Worm (Caenorhabditis elegans): ENCODE measurements around the gene syx-5.

Gene syx-5

DNA sequence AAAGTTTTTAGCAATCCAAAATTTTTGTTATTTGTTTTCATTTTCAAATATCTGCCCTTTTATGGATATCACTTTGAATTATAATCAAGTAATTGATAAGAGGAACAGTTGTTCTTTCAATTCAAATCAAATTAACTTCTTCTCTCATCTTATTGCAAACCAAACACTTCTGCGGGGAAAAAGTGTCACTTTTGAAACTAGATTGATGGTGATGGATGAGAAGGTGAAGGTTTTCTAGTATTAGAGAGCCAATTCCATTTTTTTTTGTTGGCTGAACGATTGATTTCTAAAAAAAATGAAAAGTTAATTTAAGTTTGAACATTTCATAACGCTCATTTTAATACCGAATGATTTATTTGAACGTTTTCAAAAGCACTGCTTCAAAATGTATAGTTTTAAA lies 15.1 kb downstream of the syx-5 start:
- no peak for TF ChIP-seq F10B5.3 (tag; optimal IDR thresholded peaks at IDR 0.05)
- TF ChIP-seq nhr-10 (tag; optimal IDR thresholded peaks at IDR 0.05), result no peak
- TF ChIP-seq nhr-28 (tag; optimal IDR thresholded peaks at IDR 0.05), result peak; percentile 15
- TF ChIP-seq Y75B8A.6 (GFP tag; IDR thresholded peaks at IDR 0.05), result no peak
- TF ChIP-seq Y105C5A.15 (GFP tag; IDR thresholded peaks at IDR 0.05), result no peak
- no peak for TF ChIP-seq lin-39 (tag; optimal IDR thresholded peaks at IDR 0.05)
- TF ChIP-seq ceh-20 (GFP tag; IDR thresholded peaks at IDR 0.05), result 0 out of 2 replicates have a peak, but pooled peaks have one; percentile 57
- TF ChIP-seq hif-1 (tag; optimal IDR thresholded peaks at IDR 0.05), result no peak
- TF ChIP-seq egl-27 (tag; optimal IDR thresholded peaks at IDR 0.05), result no peak
- no peak for TF ChIP-seq mdt-29 (GFP tag; IDR thresholded peaks at IDR 0.05)
- TF ChIP-seq hmg-1.1 (GFP tag; IDR thresholded peaks at IDR 0.05), result no peak
- TF ChIP-seq nhr-25 (tag; optimal IDR thresholded peaks at IDR 0.05; ENCODE audit: borderline replicate concordance, insufficient read depth), result no peak
- no peak for TF ChIP-seq ceh-82 (tag; optimal IDR thresholded peaks at IDR 0.05)
- no peak for TF ChIP-seq F44E2.7 (GFP tag; IDR thresholded peaks at IDR 0.05)
- TF ChIP-seq ztf-7 (tag; optimal IDR thresholded peaks at IDR 0.05), result no peak
- TF ChIP-seq lsy-2 (tag; optimal IDR thresholded peaks at IDR 0.05), result peak in 1 of 2 experiments; percentile 19
- no peak for TF ChIP-seq mxl-3 (GFP tag; optimal IDR thresholded peaks at IDR 0.05)
- no peak for TF ChIP-seq lin-15B (tag; optimal IDR thresholded peaks at IDR 0.05)
- TF ChIP-seq skn-1 (tag; optimal IDR thresholded peaks at IDR 0.05), result no peak
- TF ChIP-seq lin-1 (GFP tag; IDR thresholded peaks at IDR 0.05), result no peak
- no peak for TF ChIP-seq dve-1 (tag; optimal IDR thresholded peaks at IDR 0.05; ENCODE audit: insufficient read depth)
- TF ChIP-seq unc-62 (GFP tag; optimal IDR thresholded peaks at IDR 0.05 in 1 of 2), result peak in 1 of 2 experiments; percentile 97
- TF ChIP-seq unc-62 (tag; optimal IDR thresholded peaks at IDR 0.05), result no peak
- TF ChIP-seq nhr-11 (tag; optimal IDR thresholded peaks at IDR 0.05), result no peak
- TF ChIP-seq jun-1 (tag; optimal IDR thresholded peaks at IDR 0.05), result no peak
- no peak for TF ChIP-seq zip-11 (GFP tag; IDR thresholded peaks at IDR 0.05)
- no peak for TF ChIP-seq gei-8 (GFP tag; optimal IDR thresholded peaks at IDR 0.05)
- no peak for TF ChIP-seq F37D6.2 (tag; optimal IDR thresholded peaks at IDR 0.05)
- no peak for TF ChIP-seq set-16 (GFP tag; IDR thresholded peaks at IDR 0.05)
- TF ChIP-seq nhr-77 (tag; optimal IDR thresholded peaks at IDR 0.05), result no peak

DNA sequence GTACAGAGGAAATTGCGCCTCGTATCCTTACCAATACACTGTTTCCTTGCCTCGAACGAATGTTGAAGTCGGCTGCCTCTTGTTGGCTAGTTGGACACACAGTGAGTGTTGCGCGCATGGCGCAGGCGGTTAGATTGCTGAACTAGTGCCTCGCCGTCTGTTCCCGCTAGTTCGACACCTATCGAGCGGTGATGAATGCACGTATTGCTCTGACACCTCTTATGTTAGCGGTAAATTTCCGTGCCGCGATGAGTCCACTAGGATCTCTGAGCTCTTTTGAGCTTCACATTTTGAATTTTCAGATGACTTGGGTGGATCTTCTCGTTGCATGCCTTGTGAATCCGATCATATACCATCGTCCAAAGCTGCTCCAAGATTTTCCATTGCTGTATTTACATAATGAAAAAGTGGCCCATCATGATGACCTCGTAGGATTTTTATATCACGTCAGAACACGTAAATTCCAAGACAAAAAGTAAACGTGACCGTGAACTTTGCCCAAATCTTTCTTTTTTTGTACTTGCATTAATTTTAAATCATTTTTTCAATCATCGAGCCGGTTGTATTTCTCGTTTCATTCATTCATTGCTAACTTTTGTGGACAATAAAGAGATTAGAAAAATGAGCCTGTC lies 18.2 kb downstream of the syx-5 start, which contains the start of gene F55A11.11:
TSS of gene F55A11.11 (plus strand) at position 341 of the 632 bp plus-strand sequence.
- peak; percentile 79 for TF ChIP-seq spr-3 (GFP tag; optimal IDR thresholded peaks at IDR 0.05)
- peak; percentile 80 for TF ChIP-seq nhr-48 (tag; optimal IDR thresholded peaks at IDR 0.05)
- peak; percentile 83 for TF ChIP-seq lir-3 (tag; optimal IDR thresholded peaks at IDR 0.05)
- no peak for TF ChIP-seq pqm-1 (tag; optimal IDR thresholded peaks at IDR 0.05)
- peak; percentile 92 for TF ChIP-seq ceh-44 (GFP tag; IDR thresholded peaks at IDR 0.05)
- no peak for TF ChIP-seq lin-15B (tag; optimal IDR thresholded peaks at IDR 0.05)
- TF ChIP-seq saeg-2 (GFP tag; IDR thresholded peaks at IDR 0.05), result peak; percentile 91
- no peak for TF ChIP-seq nhr-10 (tag; optimal IDR thresholded peaks at IDR 0.05)
- TF ChIP-seq Y105C5A.15 (GFP tag; IDR thresholded peaks at IDR 0.05), result peak; percentile 95
- TF ChIP-seq ztf-11 (tag; optimal IDR thresholded peaks at IDR 0.05), result no peak
- TF ChIP-seq R02D3.7 (tag; optimal IDR thresholded peaks at IDR 0.05), result peak; percentile 38
- no peak for TF ChIP-seq unc-39 (tag; optimal IDR thresholded peaks at IDR 0.05)
- TF ChIP-seq duxl-1 (tag; optimal IDR thresholded peaks at IDR 0.05; ENCODE audit: poor library complexity), result peak; percentile 84
- TF ChIP-seq daf-19 (GFP tag; conservative IDR thresholded peaks at IDR 0.05), result peak; percentile 94
- TF ChIP-seq gei-8 (GFP tag; optimal IDR thresholded peaks at IDR 0.05), result peak; percentile 95
- TF ChIP-seq nhr-111 (GFP tag; optimal IDR thresholded peaks at IDR 0.05), result peak; percentile 90
- TF ChIP-seq nhr-28 (tag; optimal IDR thresholded peaks at IDR 0.05), result peak; percentile 50
- TF ChIP-seq skn-1 (tag; optimal IDR thresholded peaks at IDR 0.05), result no peak
- no peak for TF ChIP-seq daf-12 (tag; optimal IDR thresholded peaks at IDR 0.05)
- peak; percentile 6 to 33 for TF ChIP-seq mdl-1 (tag; optimal IDR thresholded peaks at IDR 0.05)
- peak; percentile 87 for TF ChIP-seq lin-13 (GFP tag; optimal IDR thresholded peaks at IDR 0.05)
- peak; percentile 56 for TF ChIP-seq ceh-32 (tag; optimal IDR thresholded peaks at IDR 0.05; ENCODE audit: poor library complexity)
- TF ChIP-seq cey-2 (tag; optimal IDR thresholded peaks at IDR 0.05; ENCODE audit: borderline replicate concordance, insufficient read depth), result no peak
- TF ChIP-seq madf-9 (GFP tag; conservative IDR thresholded peaks at IDR 0.05), result peak; percentile 90
- peak; percentile 87 for TF ChIP-seq mxl-3 (GFP tag; optimal IDR thresholded peaks at IDR 0.05)
- TF ChIP-seq nhr-25 (tag; optimal IDR thresholded peaks at IDR 0.05; ENCODE audit: borderline replicate concordance, insufficient read depth), result peak; percentile 60
- peak; percentile 87 for TF ChIP-seq F49E8.2 (tag; optimal IDR thresholded peaks at IDR 0.05; ENCODE audit: borderline replicate concordance)
- peak; percentile 92 for TF ChIP-seq hmg-1.1 (GFP tag; IDR thresholded peaks at IDR 0.05)
